Worm (Caenorhabditis elegans): Measurements from ENCODE around the gene pmk-3.

ce11 chrIV:8099601-8100000 lies 39.4 kb upstream of the pmk-3 start, which contains the start of gene Y42H9AR.2:
- no peak for TF ChIP-seq C04F5.9 (tag; optimal IDR thresholded peaks at IDR 0.05)
- no peak for TF ChIP-seq xbp-1 (tag; optimal IDR thresholded peaks at IDR 0.05)
- no peak for TF ChIP-seq tbx-2 (tag; optimal IDR thresholded peaks at IDR 0.05)
- no peak for TF ChIP-seq fos-1 (tag; optimal IDR thresholded peaks at IDR 0.05)
- no peak for TF ChIP-seq ztf-11 (tag; optimal IDR thresholded peaks at IDR 0.05)
- no peak for TF ChIP-seq irx-1 (tag; optimal IDR thresholded peaks at IDR 0.05)
- no peak for TF ChIP-seq ama-1 (optimal IDR thresholded peaks at IDR 0.05)
- no peak for TF ChIP-seq mdl-1 (tag; optimal IDR thresholded peaks at IDR 0.05)

Data from whole organism, L1 larva.